Worm (Caenorhabditis elegans) whole organism, mixed stage, embryonic: ENCODE results near the gene msp-40.

Experiments
- elt-3 ChIP-seq: fragments of 150-350 bp; optimal IDR thresholded peaks from 2 replicates; lab custom pipeline; 2014; ENCODE audit warnings: missing biosample characterization, missing genetic modification characterization
- lin-13 ChIP-seq: fragments of 150-350 bp; optimal IDR thresholded peaks from 2 replicates; lab custom pipeline; 2014; ENCODE audit warnings: missing biosample characterization, missing genetic modification characterization
- lsy-2 ChIP-seq: fragments of 150-350 bp; optimal IDR thresholded peaks from 2 replicates; lab custom pipeline; 2014; ENCODE audit warnings: missing biosample characterization, missing genetic modification characterization
- nhr-28 ChIP-seq: fragments of 150-350 bp; optimal IDR thresholded peaks from 2 replicates; lab custom pipeline; 2014; ENCODE audit warnings: missing biosample characterization, missing genetic modification characterization
- pha-4 ChIP-seq: fragments of 150-350 bp; optimal IDR thresholded peaks from 2 replicates; lab custom pipeline; 2018; ENCODE audit warnings: missing biosample characterization, missing genetic modification reagents, missing genetic modification characterization
- zip-8 ChIP-seq: fragments of 150-350 bp; optimal IDR thresholded peaks from 2 replicates; lab custom pipeline; 2014; ENCODE audit warnings: missing biosample characterization, missing genetic modification characterization

DNA sequence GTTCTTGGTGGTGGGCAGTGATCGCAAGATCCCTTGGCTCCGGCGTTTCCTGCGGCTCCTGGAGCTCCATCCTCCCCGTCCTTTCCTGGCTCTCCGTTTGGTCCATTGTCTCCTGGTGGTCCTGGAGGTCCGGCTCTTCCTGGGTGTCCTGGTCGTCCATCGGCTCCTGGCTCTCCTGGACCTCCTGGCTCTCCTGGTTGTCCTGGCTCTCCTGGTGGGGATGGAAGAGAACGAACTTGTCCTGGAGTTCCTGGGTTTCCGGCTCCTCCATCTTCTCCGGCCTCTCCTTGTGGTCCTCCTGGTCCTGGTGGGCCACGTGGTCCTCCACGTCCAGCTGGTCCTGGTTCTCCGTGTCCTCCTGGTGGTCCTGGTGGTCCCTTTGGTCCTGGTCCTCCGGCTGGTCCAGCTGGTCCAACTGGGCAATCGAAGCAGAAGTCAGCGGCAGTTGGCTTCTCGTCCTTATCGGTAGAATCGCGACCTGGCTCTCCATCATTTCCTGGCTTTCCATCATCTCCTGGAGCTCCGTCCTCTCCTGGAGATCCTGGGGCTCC is 44.7 kb downstream of the msp-40 start:
- TF ChIP-seq nhr-28 (no peak), pha-4 (no peak), zip-8 (tag; lab: Kevin White, UChicago) (no peak), elt-3 (tag; lab: Kevin White, UChicago) (no peak), lsy-2 (tag; lab: Kevin White, UChicago) (no peak), lin-13 (tag; lab: Kevin White, UChicago) (no peak)
